Worm (Caenorhabditis elegans) whole organism, L1 larva: Measurements from ENCODE around the gene F58F9.3.

ENCODE experiments used
- C34B4.2 ChIP-seq: sonication (generic microtip); optimal IDR thresholded peaks from 2 replicates; lab custom pipeline; 2017; ENCODE audit warnings: mild to moderate bottlenecking, missing genetic modification characterization, missing compliant biosample characterization
- F16B12.6 ChIP-seq: fragments of 150-350 bp; optimal IDR thresholded peaks from 2 replicates; lab custom pipeline; 2014; ENCODE audit warnings: missing biosample characterization, missing genetic modification characterization
- ama-1 ChIP-seq: fragments of 150-350 bp; optimal IDR thresholded peaks from 2 replicates; lab custom pipeline; 2014
- blmp-1 ChIP-seq: fragments of 150-350 bp; optimal IDR thresholded peaks from 2 replicates; lab custom pipeline; 2014; ENCODE audit warnings: missing biosample characterization, missing genetic modification characterization
- ceh-63 ChIP-seq: fragments of 200-800 bp; sonication (Bioruptor generic); optimal IDR thresholded peaks from 2 replicates; lab custom pipeline; 2018; ENCODE audit warnings: mild to moderate bottlenecking, missing genetic modification characterization, missing compliant biosample characterization
- ceh-88 ChIP-seq: fragments of 200-800 bp; sonication (Bioruptor generic); IDR thresholded peaks from 2 replicates; pipeline ENCODE4 v1.3.6; 2022; ENCODE audit warnings: missing genetic modification characterization, missing compliant biosample characterization
- ceh-90 ChIP-seq: sonication (generic microtip); optimal IDR thresholded peaks from 2 replicates; lab custom pipeline; 2016; ENCODE audit warnings: missing genetic modification characterization, missing compliant biosample characterization
- dsc-1 ChIP-seq: sonication (generic microtip); optimal IDR thresholded peaks from 2 replicates; lab custom pipeline; 2016; ENCODE audit warnings: mild to moderate bottlenecking, missing genetic modification characterization, missing compliant biosample characterization
- efl-3 ChIP-seq: fragments of 200-800 bp; sonication (Bioruptor generic); optimal IDR thresholded peaks from 2 replicates; lab custom pipeline; 2018; ENCODE audit warnings: mild to moderate bottlenecking, missing genetic modification characterization, missing compliant biosample characterization
- egl-13 ChIP-seq: sonication (generic microtip); optimal IDR thresholded peaks from 2 replicates; lab custom pipeline; 2016; ENCODE audit warnings: missing genotype, missing genetic modification reagents, missing genetic modification characterization, missing compliant biosample characterization
- egl-27 ChIP-seq, 2 experiments: fragments of 150-350 bp in 1 of 2; sonication (generic microtip); optimal IDR thresholded peaks; 3 replicates each; lab custom pipeline; 2017 to 2018; ENCODE audit warnings: missing biosample characterization in 2 of 2, missing genetic modification characterization in 2 of 2, missing genetic modification reagents in 2 of 2
- elt-3 ChIP-seq, 6 experiments: fragments of 150-350 bp in 1 of 6; sonication (generic microtip); optimal IDR thresholded peaks; 2 replicates each; lab custom pipeline; 2017 to 2018; ENCODE audit warnings: missing biosample characterization in 6 of 6, missing genetic modification characterization in 6 of 6, inconsistent platforms in 1 of 6
- ets-5 ChIP-seq: fragments of 200-800 bp; sonication (Bioruptor generic); IDR thresholded peaks from 2 replicates; pipeline ENCODE4 v1.3.6; 2022; ENCODE audit warnings: missing genetic modification characterization, missing compliant biosample characterization
- fkh-4 ChIP-seq: sonication (generic microtip); optimal IDR thresholded peaks from 2 replicates; lab custom pipeline; 2016; ENCODE audit warnings: missing compliant biosample characterization, missing genetic modification characterization, borderline replicate concordance
- fkh-8 ChIP-seq: sonication (generic microtip); optimal IDR thresholded peaks from 2 replicates; lab custom pipeline; 2016; ENCODE audit warnings: mild to moderate bottlenecking, missing genetic modification characterization, missing compliant biosample characterization
- fos-1 ChIP-seq: fragments of 150-350 bp; optimal IDR thresholded peaks from 2 replicates; lab custom pipeline; 2014; ENCODE audit warnings: missing biosample characterization, missing genetic modification characterization
- grh-1 ChIP-seq: fragments of 200-800 bp; sonication (Bioruptor generic); IDR thresholded peaks from 2 replicates; pipeline ENCODE4 v1.3.6; 2022; ENCODE audit warnings: missing genetic modification reagents, missing genetic modification characterization, missing compliant biosample characterization
- hlh-4 ChIP-seq: sonication (generic microtip); optimal IDR thresholded peaks from 2 replicates; lab custom pipeline; 2016; ENCODE audit warnings: mild to moderate bottlenecking, missing genetic modification characterization, missing compliant biosample characterization
- isw-1 ChIP-seq: fragments of 200-800 bp; sonication (Bioruptor generic); IDR thresholded peaks from 2 replicates; pipeline ENCODE4 v1.3.6; 2022; ENCODE audit warnings: missing genetic modification characterization, missing compliant biosample characterization
- jun-1 ChIP-seq: fragments of 150-350 bp; optimal IDR thresholded peaks from 2 replicates; lab custom pipeline; 2014; ENCODE audit warnings: missing biosample characterization, missing genetic modification reagents, missing genetic modification characterization
- lin-13 ChIP-seq: fragments of 150-350 bp; optimal IDR thresholded peaks from 2 replicates; lab custom pipeline; 2014; ENCODE audit warnings: missing biosample characterization, missing genetic modification reagents, missing genetic modification characterization
- lin-14 ChIP-seq: fragments of 200-800 bp; sonication (Bioruptor generic); optimal IDR thresholded peaks from 2 replicates; lab custom pipeline; 2018; ENCODE audit warnings: mild to moderate bottlenecking, missing genetic modification characterization, moderate library complexity, missing compliant biosample characterization
- lin-35 ChIP-seq, 2 experiments: fragments of 150-350 bp; optimal IDR thresholded peaks; 2 replicates each; lab custom pipeline; 2014; ENCODE audit warnings: missing biosample characterization in 2 of 2, missing genetic modification characterization in 2 of 2, missing genetic modification reagents in 2 of 2
- lin-39 ChIP-seq: fragments of 150-350 bp; optimal IDR thresholded peaks from 2 replicates; lab custom pipeline; 2014; ENCODE audit warnings: missing biosample characterization, missing genetic modification reagents, missing genetic modification characterization
- lir-3 ChIP-seq: sonication (generic microtip); optimal IDR thresholded peaks from 2 replicates; lab custom pipeline; 2016; ENCODE audit warnings: mild to moderate bottlenecking, missing genetic modification characterization, moderate library complexity, missing compliant biosample characterization; ENCODE audit not compliant: poor library complexity
- lsy-2 ChIP-seq, 2 experiments: fragments of 150-350 bp; optimal IDR thresholded peaks; 2 replicates each; lab custom pipeline; 2014; ENCODE audit warnings: missing biosample characterization in 2 of 2, missing genetic modification characterization in 2 of 2
- mef-2 ChIP-seq: fragments of 150-350 bp; optimal IDR thresholded peaks from 2 replicates; lab custom pipeline; 2014; ENCODE audit warnings: missing biosample characterization, missing genetic modification characterization
- mep-1 ChIP-seq: fragments of 150-350 bp; optimal IDR thresholded peaks from 2 replicates; lab custom pipeline; 2014; ENCODE audit warnings: missing biosample characterization, missing genetic modification characterization
- nhr-11 ChIP-seq: fragments of 150-350 bp; optimal IDR thresholded peaks from 2 replicates; lab custom pipeline; 2014; ENCODE audit warnings: missing biosample characterization, missing genetic modification characterization
- nhr-20 ChIP-seq: sonication (generic microtip); optimal IDR thresholded peaks from 2 replicates; lab custom pipeline; 2016; ENCODE audit warnings: mild to moderate bottlenecking, missing genetic modification characterization, missing compliant biosample characterization
- nhr-237 ChIP-seq: fragments of 150-350 bp; optimal IDR thresholded peaks from 2 replicates; lab custom pipeline; 2014; ENCODE audit warnings: missing biosample characterization, missing genetic modification characterization
- nhr-28 ChIP-seq: fragments of 150-350 bp; optimal IDR thresholded peaks from 2 replicates; lab custom pipeline; 2014; ENCODE audit warnings: missing biosample characterization, missing genetic modification characterization
- nhr-71 ChIP-seq: sonication (generic microtip); optimal IDR thresholded peaks from 2 replicates; lab custom pipeline; 2016; ENCODE audit warnings: mild to moderate bottlenecking, missing genetic modification characterization, moderate library complexity, missing compliant biosample characterization
- nhr-76 ChIP-seq: sonication (generic microtip); optimal IDR thresholded peaks from 2 replicates; lab custom pipeline; 2017; ENCODE audit warnings: missing biosample characterization, missing genetic modification characterization
- nhr-77 ChIP-seq: fragments of 150-350 bp; optimal IDR thresholded peaks from 2 replicates; lab custom pipeline; 2014; ENCODE audit warnings: missing biosample characterization, missing genetic modification characterization
- nhr-84 ChIP-seq: sonication (generic microtip); optimal IDR thresholded peaks from 2 replicates; lab custom pipeline; 2017; ENCODE audit warnings: missing biosample characterization, missing genetic modification characterization
- pqm-1 ChIP-seq: sonication (generic microtip); optimal IDR thresholded peaks from 3 replicates; lab custom pipeline; 2017; ENCODE audit warnings: missing biosample characterization, missing genetic modification characterization
- rnt-1 ChIP-seq: sonication (generic microtip); optimal IDR thresholded peaks from 2 replicates; lab custom pipeline; 2016; ENCODE audit warnings: mild to moderate bottlenecking, missing genetic modification characterization, moderate library complexity, missing compliant biosample characterization
- skn-1 ChIP-seq: fragments of 150-350 bp; optimal IDR thresholded peaks from 2 replicates; lab custom pipeline; 2014; ENCODE audit warnings: missing biosample characterization, missing genetic modification characterization
- snu-23 ChIP-seq: sonication (generic microtip); optimal IDR thresholded peaks from 2 replicates; lab custom pipeline; 2016; ENCODE audit warnings: missing genetic modification characterization, missing compliant biosample characterization
- sox-4 ChIP-seq: sonication (generic microtip); optimal IDR thresholded peaks from 2 replicates; lab custom pipeline; 2016; ENCODE audit warnings: missing genetic modification characterization, missing compliant biosample characterization
- swsn-7 ChIP-seq: sonication (generic microtip); optimal IDR thresholded peaks from 2 replicates; lab custom pipeline; 2016; ENCODE audit warnings: missing genetic modification characterization, missing compliant biosample characterization
- tbx-2 ChIP-seq: sonication (generic microtip); optimal IDR thresholded peaks from 2 replicates; lab custom pipeline; 2016; ENCODE audit warnings: missing genetic modification characterization, missing compliant biosample characterization
- tlp-1 ChIP-seq: fragments of 150-350 bp; optimal IDR thresholded peaks from 2 replicates; lab custom pipeline; 2014; ENCODE audit warnings: missing biosample characterization, missing genetic modification characterization
- unc-130 ChIP-seq: fragments of 150-350 bp; optimal IDR thresholded peaks from 2 replicates; lab custom pipeline; 2017; ENCODE audit warnings: missing biosample characterization, missing genetic modification characterization, inconsistent platforms
- unc-86 ChIP-seq: sonication (generic microtip); optimal IDR thresholded peaks from 2 replicates; lab custom pipeline; 2016; ENCODE audit warnings: missing genetic modification characterization, missing compliant biosample characterization
- vab-15 ChIP-seq: sonication (generic microtip); optimal IDR thresholded peaks from 2 replicates; lab custom pipeline; 2017; ENCODE audit warnings: missing genotype, mild to moderate bottlenecking, missing genetic modification characterization, missing compliant biosample characterization
- xbp-1 ChIP-seq: sonication (generic microtip); optimal IDR thresholded peaks from 2 replicates; lab custom pipeline; 2016; ENCODE audit warnings: missing genetic modification characterization, missing compliant biosample characterization
- zag-1 ChIP-seq: fragments of 150-350 bp; optimal IDR thresholded peaks from 2 replicates; lab custom pipeline; 2014; ENCODE audit warnings: missing biosample characterization, missing genetic modification characterization
- ztf-11 ChIP-seq, 2 experiments: sonication (generic microtip); optimal IDR thresholded peaks; 2 replicates each; lab custom pipeline; 2016 to 2017; ENCODE audit warnings: missing genetic modification characterization in 2 of 2, missing biosample characterization in 1 of 2, missing compliant biosample characterization in 1 of 2
- ztf-4 ChIP-seq: fragments of 150-350 bp; optimal IDR thresholded peaks from 2 replicates; lab custom pipeline; 2014; ENCODE audit warnings: missing biosample characterization, missing genetic modification characterization

The F58F9.3 gene

ce11 chrIV:6201769-6202168 lies 31.3 kb upstream of the F58F9.3 start, which contains the start of gene tkr-2:
tkr-2 (plus strand) TSS chrIV:6202069.
- TF ChIP-seq elt-3 (tag; optimal IDR thresholded peaks at IDR 0.05; lab: Kevin White, UChicago), result no peak
- TF ChIP-seq fkh-4, result no peak
- no peak for TF ChIP-seq egl-27 (tag; optimal IDR thresholded peaks at IDR 0.05; lab: Kevin White, UChicago)
- no peak for TF ChIP-seq xbp-1 (tag; lab: Kevin White, UChicago)
- TF ChIP-seq lir-3 (tag; lab: Kevin White, UChicago), result no peak
- no peak for TF ChIP-seq efl-3
- peak; percentile 11 for TF ChIP-seq hlh-4 (tag; lab: Kevin White, UChicago)
- TF ChIP-seq, all 84 proteins: peak for 1

- peak; percentile 76 for TF ChIP-seq fkh-8 (tag; lab: Kevin White, UChicago)
- no peak for TF ChIP-seq tlp-1 (tag; lab: Kevin White, UChicago)
- TF ChIP-seq grh-1 (GFP tag; lab: Robert Waterston, UW), result peak; percentile 87
- no peak for TF ChIP-seq nhr-84 (tag; lab: Kevin White, UChicago)
- TF ChIP-seq unc-130 (tag; lab: Kevin White, UChicago), result peak; percentile 88
- TF ChIP-seq swsn-7 (tag; lab: Kevin White, UChicago), result peak; percentile 92
- TF ChIP-seq egl-13 (tag; lab: Kevin White, UChicago), result peak; percentile 95
- TF ChIP-seq ztf-11 (tag; optimal IDR thresholded peaks at IDR 0.05; lab: Kevin White, UChicago), result peak in 1 of 2 experiments; percentile 98
- TF ChIP-seq lin-39, result peak; percentile 80
- TF ChIP-seq fos-1 (tag; lab: Kevin White, UChicago), result peak; percentile 58
- peak; percentile 88 for TF ChIP-seq hlh-4 (tag; lab: Kevin White, UChicago)
- peak; percentile 27 for TF ChIP-seq blmp-1 (tag; lab: Kevin White, UChicago)
- peak; percentile 96 for TF ChIP-seq nhr-71 (tag; lab: Kevin White, UChicago)
- peak; percentile 97 for TF ChIP-seq sox-4 (tag; lab: Kevin White, UChicago)
- TF ChIP-seq C34B4.2 (tag; lab: Kevin White, UChicago), result peak; percentile 61
- peak; percentile 58 for TF ChIP-seq vab-15 (tag; lab: Kevin White, UChicago)
- peak; percentile 91 for TF ChIP-seq snu-23 (GFP tag; lab: Kevin White, UChicago)
- TF ChIP-seq tbx-2 (tag; lab: Kevin White, UChicago), result peak; percentile 96
- TF ChIP-seq nhr-20, result peak; percentile 94
- TF ChIP-seq ceh-90 (tag; lab: Kevin White, UChicago), result peak; percentile 98
- no peak for TF ChIP-seq nhr-76
- TF ChIP-seq fkh-4, result peak; percentile 98
- peak; percentile 45 for TF ChIP-seq efl-3
- TF ChIP-seq nhr-11 (tag; lab: Kevin White, UChicago), result peak; percentile 28
- TF ChIP-seq ztf-4 (tag; lab: Kevin White, UChicago), result peak; percentile 42
- TF ChIP-seq ama-1 (lab: Kevin White, UChicago), result no peak
- TF ChIP-seq nhr-77 (tag; lab: Kevin White, UChicago), result peak; percentile 2
- TF ChIP-seq mef-2, result peak; percentile 41
- TF ChIP-seq unc-86 (tag; lab: Kevin White, UChicago), result peak; percentile 88
- peak; percentile 53 for TF ChIP-seq jun-1
- TF ChIP-seq ceh-88 (GFP tag; lab: Robert Waterston, UW), result peak; percentile 80
- TF ChIP-seq mep-1 (tag; lab: Kevin White, UChicago), result peak; percentile 84
- TF ChIP-seq F16B12.6 (tag; lab: Kevin White, UChicago), result peak; percentile 58
- no peak for TF ChIP-seq egl-27 (tag; optimal IDR thresholded peaks at IDR 0.05; lab: Kevin White, UChicago)
- peak; percentile 79 for TF ChIP-seq skn-1 (tag; lab: Kevin White, UChicago)
- TF ChIP-seq dsc-1 (tag; lab: Kevin White, UChicago), result peak; percentile 97
- no peak for TF ChIP-seq nhr-237
- TF ChIP-seq lin-13, result peak; percentile 63
- TF ChIP-seq lsy-2 (tag; optimal IDR thresholded peaks at IDR 0.05; lab: Kevin White, UChicago), result peak; percentile 88 to 90
- TF ChIP-seq zag-1 (tag; lab: Kevin White, UChicago), result no peak
- no peak for TF ChIP-seq pqm-1
- peak; percentile 98 for TF ChIP-seq lin-35 (GFP tag; optimal IDR thresholded peaks at IDR 0.05; lab: Kevin White, UChicago)
- TF ChIP-seq ceh-63, result no peak
- no peak for TF ChIP-seq ets-5 (GFP tag; lab: Robert Waterston, UW)
- TF ChIP-seq isw-1, result peak; percentile 85
- peak; percentile 92 for TF ChIP-seq xbp-1 (tag; lab: Kevin White, UChicago)
- peak; percentile 91 for TF ChIP-seq lin-14
- TF ChIP-seq nhr-28 (tag; lab: Kevin White, UChicago), result no peak
- peak; percentile 100 for TF ChIP-seq rnt-1
Observed at ce11 chrIV:6206294-6206776, 26.7 kb upstream of the F58F9.3 start, which contains the start of gene C49A9.10. C49A9.10 (minus strand) TSS chrIV:6206344.
